Fruit fly (Drosophila melanogaster) whole organism, embryonic: ENCODE results near the gene neur.
A peak's percentile ranks its signal among the peaks of the same experiment; 100 is the strongest.

Experiments
- C15 ChIP-seq: fragments of 200-800 bp; sonication (Bioruptor generic); IDR thresholded peaks from 3 replicates; pipeline ENCODE4 v1.3.6; 2022; ENCODE audit warnings: missing biosample characterization, missing genetic modification characterization
- CG10274 ChIP-seq: fragments of 200-800 bp; sonication (Bioruptor generic); optimal IDR thresholded peaks from 3 replicates; lab custom pipeline; 2017; ENCODE audit warnings: missing biosample characterization, mild to moderate bottlenecking, missing genetic modification characterization
- CG11093 ChIP-seq: fragments of 200-800 bp; sonication (Bioruptor generic); IDR thresholded peaks from 3 replicates; pipeline ENCODE4 v1.3.6; 2022; ENCODE audit warnings: missing biosample characterization, missing genetic modification characterization
- CG11695 ChIP-seq: fragments of 200-800 bp; sonication (Bioruptor generic); IDR thresholded peaks from 3 replicates; pipeline ENCODE4 v1.3.6; 2022; ENCODE audit warnings: missing biosample characterization, missing genetic modification characterization
- CG15601 ChIP-seq: fragments of 200-800 bp; sonication (Bioruptor generic); optimal IDR thresholded peaks from 3 replicates; lab custom pipeline; 2019; ENCODE audit warnings: missing biosample characterization, mild to moderate bottlenecking, missing genetic modification characterization, moderate library complexity
- CG18476 ChIP-seq: fragments of 200-800 bp; sonication (Bioruptor generic); optimal IDR thresholded peaks from 2 replicates; lab custom pipeline; 2016; ENCODE audit warnings: missing biosample characterization, mild to moderate bottlenecking, missing genetic modification characterization
- CG18764 ChIP-seq: fragments of 200-800 bp; sonication (Bioruptor generic); optimal IDR thresholded peaks from 3 replicates; lab custom pipeline; 2016; ENCODE audit warnings: missing biosample characterization, missing genetic modification characterization
- CG31441 ChIP-seq: fragments of 200-800 bp; sonication (Bioruptor generic); IDR thresholded peaks from 2 replicates; pipeline ENCODE4 v1.3.6; 2022; ENCODE audit warnings: missing biosample characterization, missing genetic modification characterization
- CG33213 ChIP-seq: fragments of 200-800 bp; sonication (Bioruptor generic); optimal IDR thresholded peaks from 3 replicates; lab custom pipeline; 2016; ENCODE audit warnings: missing biosample characterization, missing genetic modification characterization
- CG4360 ChIP-seq: fragments of 200-800 bp; sonication (Bioruptor generic); IDR thresholded peaks from 2 replicates; pipeline ENCODE4 v1.3.6; 2022; ENCODE audit warnings: missing biosample characterization, missing genetic modification characterization
- CG43689 ChIP-seq: fragments of 200-800 bp; sonication (Bioruptor generic); IDR thresholded peaks from 2 replicates; pipeline ENCODE4 v1.3.6; 2022; ENCODE audit warnings: missing biosample characterization, missing genetic modification characterization
- CG5953 ChIP-seq: fragments of 200-800 bp; sonication (Bioruptor generic); IDR thresholded peaks from 2 replicates; pipeline ENCODE4 v1.3.6; 2022; ENCODE audit warnings: missing biosample characterization, missing genetic modification characterization
- CG7928 ChIP-seq: fragments of 200-800 bp; sonication (Bioruptor generic); optimal IDR thresholded peaks from 2 replicates; lab custom pipeline; 2017; ENCODE audit warnings: missing biosample characterization, mild to moderate bottlenecking, missing genetic modification characterization
- CG8290 ChIP-seq, 3 experiments: fragments of 200-800 bp; sonication (Bioruptor generic); optimal IDR thresholded peaks; 2 replicates each; lab custom pipeline; 2016 to 2019; ENCODE audit warnings: missing biosample characterization in 3 of 3, missing genetic modification characterization in 3 of 3, mild to moderate bottlenecking in 2 of 3, moderate library complexity in 1 of 3
- CG8388 ChIP-seq: fragments of 200-800 bp; sonication (Bioruptor generic); optimal IDR thresholded peaks from 2 replicates; lab custom pipeline; 2019; ENCODE audit warnings: missing biosample characterization, mild to moderate bottlenecking, missing genetic modification characterization, moderate library complexity
- CG8478 ChIP-seq: fragments of >200 bp; optimal IDR thresholded peaks from 2 replicates; lab custom pipeline; 2018
- D19A ChIP-seq: fragments of 200-800 bp; optimal IDR thresholded peaks from 3 replicates; lab custom pipeline; 2019; ENCODE audit warnings: missing biosample characterization, mild to moderate bottlenecking, missing genetic modification characterization, moderate library complexity
- Deaf1 ChIP-seq: fragments of 200-800 bp; optimal IDR thresholded peaks from 3 replicates; lab custom pipeline; 2019; ENCODE audit warnings: missing biosample characterization, mild to moderate bottlenecking, missing genetic modification characterization, moderate library complexity
- Doc3 ChIP-seq: fragments of 200-800 bp; sonication (Bioruptor generic); IDR thresholded peaks from 3 replicates; pipeline ENCODE4 v1.3.6; 2022; ENCODE audit warnings: missing biosample characterization, missing genetic modification characterization; ENCODE audit not compliant: partially characterized antibody
- Dp ChIP-seq: fragments of 200-800 bp; sonication (Bioruptor generic); optimal IDR thresholded peaks from 2 replicates; lab custom pipeline; 2018; ENCODE audit warnings: missing biosample characterization, mild to moderate bottlenecking, missing genetic modification characterization, moderate library complexity
- Fer2 ChIP-seq: fragments of 200-800 bp; sonication (Bioruptor generic); optimal IDR thresholded peaks from 2 replicates; lab custom pipeline; 2018; ENCODE audit warnings: missing biosample characterization, mild to moderate bottlenecking, missing genetic modification characterization, moderate library complexity
- Fer3 ChIP-seq: fragments of 200-800 bp; sonication (Bioruptor generic); optimal IDR thresholded peaks from 2 replicates; lab custom pipeline; 2018; ENCODE audit warnings: missing biosample characterization, mild to moderate bottlenecking, missing genetic modification characterization, moderate library complexity
- Kr ChIP-seq: fragments of 200-800 bp; sonication (Bioruptor generic); optimal IDR thresholded peaks from 2 replicates; lab custom pipeline; 2017; ENCODE audit warnings: missing biosample characterization, mild to moderate bottlenecking, missing genetic modification characterization
- Myb ChIP-seq: fragments of 200-800 bp; sonication (Bioruptor generic); optimal IDR thresholded peaks from 2 replicates; lab custom pipeline; 2016; ENCODE audit warnings: missing biosample characterization, missing genetic modification characterization
- NC2β ChIP-seq: fragments of 200-800 bp; sonication (Bioruptor generic); optimal IDR thresholded peaks from 2 replicates; lab custom pipeline; 2016; ENCODE audit warnings: missing biosample characterization, missing genetic modification characterization
- Neu2 ChIP-seq: fragments of 200-800 bp; sonication (Bioruptor generic); optimal IDR thresholded peaks from 3 replicates; lab custom pipeline; 2016; ENCODE audit warnings: missing biosample characterization, missing genetic modification characterization, borderline replicate concordance
- Ravus ChIP-seq: fragments of 200-800 bp; sonication (Bioruptor generic); IDR thresholded peaks from 2 replicates; pipeline ENCODE4 v1.3.6; 2022; ENCODE audit warnings: missing biosample characterization, missing genetic modification characterization
- Ssrp ChIP-seq: fragments of 200-800 bp; sonication (Bioruptor generic); optimal IDR thresholded peaks from 2 replicates; lab custom pipeline; 2018; ENCODE audit warnings: missing biosample characterization, mild to moderate bottlenecking, missing genetic modification characterization, moderate library complexity
- ab ChIP-seq: fragments of 200-800 bp; sonication (Bioruptor generic); optimal IDR thresholded peaks from 2 replicates; lab custom pipeline; 2016; ENCODE audit warnings: missing biosample characterization, missing genetic modification characterization
- ac ChIP-seq: fragments of 200-800 bp; sonication (Bioruptor generic); optimal IDR thresholded peaks from 3 replicates; lab custom pipeline; 2017; ENCODE audit warnings: missing biosample characterization, mild to moderate bottlenecking, missing genetic modification characterization
- al ChIP-seq: fragments of 200-800 bp; sonication (Bioruptor generic); IDR thresholded peaks from 2 replicates; pipeline ENCODE4 v1.3.6; 2022; ENCODE audit warnings: missing biosample characterization, missing genetic modification characterization
- ato ChIP-seq: fragments of 200-800 bp; sonication (Bioruptor generic); IDR thresholded peaks from 2 replicates; pipeline ENCODE4 v1.3.6; 2022; ENCODE audit warnings: missing biosample characterization, missing genetic modification characterization; ENCODE audit not compliant: partially characterized antibody
- chm ChIP-seq: fragments of 200-800 bp; sonication (Bioruptor generic); IDR thresholded peaks from 2 replicates; pipeline ENCODE4 v1.3.6; 2022; ENCODE audit warnings: missing biosample characterization, missing genetic modification characterization
- corto ChIP-seq: fragments of 200-800 bp; sonication (Bioruptor generic); optimal IDR thresholded peaks from 2 replicates; lab custom pipeline; 2016; ENCODE audit warnings: missing biosample characterization, mild to moderate bottlenecking, missing genetic modification characterization, moderate library complexity
- dm ChIP-seq: fragments of 200-800 bp; sonication (Bioruptor generic); optimal IDR thresholded peaks from 3 replicates; lab custom pipeline; 2016; ENCODE audit warnings: missing biosample characterization, missing genetic modification characterization
- ems ChIP-seq: fragments of 200-800 bp; sonication (Bioruptor generic); optimal IDR thresholded peaks from 3 replicates; lab custom pipeline; 2016; ENCODE audit warnings: missing biosample characterization, missing genetic modification characterization
- esg ChIP-seq: fragments of 200-800 bp; sonication (Bioruptor generic); conservative IDR thresholded peaks from 2 replicates; pipeline ENCODE4 v1.3.6; 2022; ENCODE audit warnings: missing biosample characterization, missing genetic modification characterization
- fru ChIP-seq: fragments of >200 bp; optimal IDR thresholded peaks from 2 replicates; lab custom pipeline; 2017
- grau ChIP-seq: fragments of 200-800 bp; optimal IDR thresholded peaks from 3 replicates; lab custom pipeline; 2019; ENCODE audit warnings: missing biosample characterization, mild to moderate bottlenecking, missing genetic modification characterization, moderate library complexity
- hb ChIP-seq: fragments of 200-800 bp; sonication (Bioruptor generic); IDR thresholded peaks from 3 replicates; pipeline ENCODE4 v1.3.6; 2022; ENCODE audit warnings: missing biosample characterization, missing genetic modification characterization; ENCODE audit not compliant: partially characterized antibody
- jigr1 ChIP-seq: fragments of 200-800 bp; sonication (Bioruptor generic); IDR thresholded peaks from 3 replicates; pipeline ENCODE4 v1.3.6; 2022; ENCODE audit warnings: missing biosample characterization, missing genetic modification characterization
- kah ChIP-seq: fragments of 200-800 bp; sonication (Bioruptor generic); optimal IDR thresholded peaks from 2 replicates; lab custom pipeline; 2018; ENCODE audit warnings: missing biosample characterization, mild to moderate bottlenecking, missing genetic modification characterization
- kay ChIP-seq: fragments of 200-800 bp; sonication (Bioruptor generic); optimal IDR thresholded peaks from 2 replicates; lab custom pipeline; 2016; ENCODE audit warnings: missing biosample characterization, missing genetic modification characterization
- oc ChIP-seq: fragments of 200-800 bp; sonication (Bioruptor generic); optimal IDR thresholded peaks from 2 replicates; lab custom pipeline; 2018; ENCODE audit warnings: missing biosample characterization, mild to moderate bottlenecking, missing genetic modification characterization, moderate library complexity
- org-1 ChIP-seq: fragments of 200-800 bp; sonication (Bioruptor generic); optimal IDR thresholded peaks from 2 replicates; lab custom pipeline; 2017; ENCODE audit warnings: missing biosample characterization, missing genetic modification characterization
- pum ChIP-seq: fragments of 200-800 bp; sonication (Bioruptor generic); optimal IDR thresholded peaks from 2 replicates; lab custom pipeline; 2016; ENCODE audit warnings: missing biosample characterization, missing genetic modification characterization
- sc ChIP-seq, 3 experiments: fragments of >200 bp in 2 of 3; fragments of 200-800 bp in 1 of 3; sonication (Bioruptor generic) in 1 of 3; optimal IDR thresholded peaks; 2 replicates in 2 of 3; 3 replicates in 1 of 3; lab custom pipeline; 2017; ENCODE audit warnings: mild to moderate bottlenecking in 1 of 3, missing biosample characterization in 1 of 3, missing genetic modification characterization in 1 of 3, missing genetic modification reagents in 1 of 3
- sob ChIP-seq: fragments of 200-800 bp; sonication (Bioruptor generic); IDR thresholded peaks from 2 replicates; pipeline ENCODE4 v1.3.6; 2022; ENCODE audit warnings: missing biosample characterization, missing genetic modification characterization
- ssp ChIP-seq: fragments of 200-800 bp; sonication (Bioruptor generic); IDR thresholded peaks from 2 replicates; pipeline ENCODE4 v1.3.6; 2022; ENCODE audit warnings: missing biosample characterization, missing genetic modification characterization

Gene neur

DNA sequence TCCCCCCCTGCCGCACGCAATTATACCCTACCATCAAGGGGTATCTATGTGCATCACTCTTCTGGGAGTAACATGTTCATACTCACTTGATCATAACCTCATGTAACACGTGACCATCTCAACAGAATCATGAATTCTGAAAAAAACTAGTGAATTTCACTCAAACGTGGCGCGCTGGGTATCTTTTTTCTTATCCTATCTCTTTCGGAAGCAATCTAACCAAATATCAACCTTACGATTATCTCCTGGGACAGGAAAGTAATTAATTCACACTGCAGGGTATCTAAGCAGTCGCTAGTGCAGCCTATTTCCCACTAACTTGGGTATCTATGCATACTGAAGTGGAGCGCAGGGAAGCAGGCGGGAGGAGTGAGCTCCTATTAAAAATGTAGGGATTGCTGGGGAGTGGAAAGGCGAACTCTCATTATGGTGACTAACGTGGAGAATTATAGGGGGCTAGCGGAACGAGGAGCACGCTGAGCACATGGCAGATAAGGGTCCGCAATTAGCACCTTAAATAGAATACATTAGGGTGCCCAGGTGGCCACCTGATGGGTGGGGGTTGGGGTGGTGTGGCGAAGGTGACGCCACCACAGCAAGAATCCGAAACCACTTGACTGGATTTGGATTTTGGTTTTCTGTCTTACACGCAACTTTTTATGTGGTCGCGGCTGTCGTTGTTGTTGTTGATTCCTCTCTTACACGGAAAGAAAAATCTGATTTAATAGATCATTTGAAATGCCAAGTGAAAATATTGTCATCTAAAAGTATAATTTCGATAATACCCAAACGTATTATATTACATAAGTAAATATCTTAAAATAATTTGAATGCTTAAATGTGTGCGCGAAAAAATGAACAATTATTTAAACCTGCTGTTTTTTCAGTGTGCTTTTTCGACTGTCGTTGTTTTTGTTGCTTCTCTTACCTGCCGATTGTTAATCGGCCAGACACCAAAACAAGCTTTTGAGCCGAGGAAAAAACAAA lies 16.1 kb upstream of the neur start (continued):
- no peak for TF ChIP-seq CG4360 (GFP tag; lab: Robert Waterston, UW)
- peak; percentile 94 for TF ChIP-seq oc (tag; lab: Kevin White, UChicago)
- TF ChIP-seq CG33213 (GFP tag; lab: Kevin White, UChicago): peak; percentile 80
- TF ChIP-seq CG43689 (GFP tag; lab: Robert Waterston, UW): no peak
- peak; percentile 68 for TF ChIP-seq NC2β (GFP tag; lab: Kevin White, UChicago)
- TF ChIP-seq org-1 (GFP tag; lab: Kevin White, UChicago): peak; percentile 88
- peak; percentile 61 for TF ChIP-seq pum (GFP tag; lab: Kevin White, UChicago)
- TF ChIP-seq CG7928 (GFP tag; lab: Kevin White, UChicago): peak; percentile 63
- no peak for TF ChIP-seq CG31441
- no peak for TF ChIP-seq ato (GFP tag; lab: Robert Waterston, UW)
- TF ChIP-seq ems: peak; percentile 77
- peak; percentile 89 for TF ChIP-seq Fer2 (tag; lab: Kevin White, UChicago)
- TF ChIP-seq CG8290 (GFP tag; optimal IDR thresholded peaks at IDR 0.05; lab: Kevin White, UChicago): peak; percentile 83
- TF ChIP-seq CG8290 (tag; optimal IDR thresholded peaks at IDR 0.05; lab: Kevin White, UChicago): peak; percentile 1 to 89
- TF ChIP-seq Doc3 (GFP tag; lab: Robert Waterston, UW): no peak
- no peak for TF ChIP-seq fru (lab: Kevin White, UChicago)
- peak; percentile 95 for TF ChIP-seq grau (tag; lab: Kevin White, UChicago)
- no peak for TF ChIP-seq hb (GFP tag; lab: Robert Waterston, UW)
- peak; percentile 48 for TF ChIP-seq Myb (GFP tag; lab: Kevin White, UChicago)
- TF ChIP-seq chm (GFP tag; lab: Robert Waterston, UW): no peak
- peak; percentile 45 for TF ChIP-seq dm (GFP tag; lab: Kevin White, UChicago)
- TF ChIP-seq Dp (GFP tag; lab: Kevin White, UChicago): no peak
- TF ChIP-seq C15 (GFP tag; lab: Robert Waterston, UW): no peak
- TF ChIP-seq sc (optimal IDR thresholded peaks at IDR 0.05; lab: Kevin White, UChicago): no peak
- TF ChIP-seq sc (GFP tag; optimal IDR thresholded peaks at IDR 0.05; lab: Kevin White, UChicago): peak; percentile 79
- peak; percentile 89 for TF ChIP-seq CG18476 (GFP tag; lab: Kevin White, UChicago)
- no peak for TF ChIP-seq CG8478
- TF ChIP-seq Neu2: no peak
- TF ChIP-seq al (GFP tag; lab: Robert Waterston, UW): no peak
- peak; percentile 83 for TF ChIP-seq Deaf1 (tag; lab: Kevin White, UChicago)
- peak; percentile 56 for TF ChIP-seq kay (GFP tag; lab: Kevin White, UChicago)
- TF ChIP-seq D19A (tag; lab: Kevin White, UChicago): peak; percentile 96
- peak; percentile 93 for TF ChIP-seq corto (GFP tag; lab: Kevin White, UChicago)
- no peak for TF ChIP-seq esg (GFP tag; lab: Robert Waterston, UW)
- TF ChIP-seq kah: peak; percentile 89
- TF ChIP-seq Ssrp (tag; lab: Kevin White, UChicago): peak; percentile 91
- peak; percentile 76 for TF ChIP-seq CG18764 (GFP tag; lab: Kevin White, UChicago)
- TF ChIP-seq jigr1 (GFP tag; lab: Robert Waterston, UW): no peak
- TF ChIP-seq Fer3 (tag; lab: Kevin White, UChicago): peak; percentile 97
- TF ChIP-seq CG8388: peak; percentile 94
- no peak for TF ChIP-seq ssp (GFP tag; lab: Robert Waterston, UW)
- peak; percentile 82 for TF ChIP-seq CG11093
- TF ChIP-seq CG5953 (GFP tag; lab: Robert Waterston, UW): no peak
- no peak for TF ChIP-seq Kr (GFP tag; lab: Kevin White, UChicago)
- peak; percentile 38 for TF ChIP-seq ac (GFP tag; lab: Kevin White, UChicago)
- peak; percentile 93 for TF ChIP-seq CG15601 (tag; lab: Kevin White, UChicago)
- TF ChIP-seq CG10274 (GFP tag; lab: Kevin White, UChicago): peak; percentile 92
- no peak for TF ChIP-seq CG11695 (GFP tag; lab: Robert Waterston, UW)
- no peak for TF ChIP-seq Ravus (GFP tag; lab: Robert Waterston, UW)
- no peak for TF ChIP-seq ab (GFP tag; lab: Kevin White, UChicago)
- TF ChIP-seq sob: no peak
